Worm (Caenorhabditis elegans) whole organism, L4 larva: ENCODE data around the gene che-6.
A peak's percentile ranks its signal among the peaks of the same experiment; 100 is the strongest.

ENCODE experiments used
- F10B5.3 ChIP-seq: sonication (generic microtip); optimal IDR thresholded peaks from 2 replicates; lab custom pipeline; 2016; ENCODE audit warnings: mild to moderate bottlenecking, missing genetic modification characterization, missing compliant biosample characterization
- F49E8.2 ChIP-seq: sonication (generic microtip); optimal IDR thresholded peaks from 2 replicates; lab custom pipeline; 2016; ENCODE audit warnings: missing compliant biosample characterization, mild to moderate bottlenecking, missing genetic modification characterization, borderline replicate concordance
- Y105C5A.15 ChIP-seq: fragments of 200-800 bp; sonication (Bioruptor generic); IDR thresholded peaks from 2 replicates; pipeline ENCODE4 v1.3.6; 2022; ENCODE audit warnings: missing genetic modification characterization, missing compliant biosample characterization
- ZK546.5 ChIP-seq, 2 experiments: sonication (generic microtip); optimal IDR thresholded peaks; 2 replicates each; lab custom pipeline; 2017; ENCODE audit warnings: missing biosample characterization in 2 of 2, missing genetic modification characterization in 2 of 2
- ceh-44 ChIP-seq: fragments of 200-800 bp; sonication (Bioruptor generic); IDR thresholded peaks from 2 replicates; pipeline ENCODE4 v1.3.6; 2022; ENCODE audit warnings: missing genetic modification reagents, missing genetic modification characterization, missing compliant biosample characterization
- ceh-82 ChIP-seq: sonication (generic microtip); optimal IDR thresholded peaks from 2 replicates; lab custom pipeline; 2017; ENCODE audit warnings: missing biosample characterization, missing genetic modification characterization
- ces-1 ChIP-seq: fragments of 150-350 bp; sonication (generic microtip); optimal IDR thresholded peaks from 4 replicates; lab custom pipeline; 2014; ENCODE audit warnings: missing biosample characterization, missing genetic modification reagents, missing genetic modification characterization
- ctbp-1 ChIP-seq: fragments of 200-800 bp; sonication (Bioruptor generic); IDR thresholded peaks from 2 replicates; pipeline ENCODE4 v1.3.6; 2022; ENCODE audit warnings: missing genetic modification reagents, missing genetic modification characterization, missing compliant biosample characterization
- daf-12 ChIP-seq: fragments of 150-350 bp; optimal IDR thresholded peaks from 2 replicates; lab custom pipeline; 2014; ENCODE audit warnings: missing biosample characterization, missing genetic modification reagents, missing genetic modification characterization
- daf-16 ChIP-seq, 3 experiments: sonication (generic microtip); optimal IDR thresholded peaks; 2 replicates each; lab custom pipeline; 2016 to 2017; ENCODE audit warnings: missing genetic modification characterization in 3 of 3, missing genetic modification reagents in 3 of 3, mild to moderate bottlenecking in 2 of 3, missing compliant biosample characterization in 2 of 3, missing biosample characterization in 1 of 3, moderate library complexity in 1 of 3
- daf-8 ChIP-seq: fragments of 200-800 bp; sonication (Bioruptor generic); IDR thresholded peaks from 2 replicates; pipeline ENCODE4 v1.3.6; 2022; ENCODE audit warnings: missing genetic modification characterization, missing compliant biosample characterization
- dmd-8 ChIP-seq: fragments of 200-800 bp; sonication (Bioruptor generic); IDR thresholded peaks from 2 replicates; pipeline ENCODE4 v1.3.6; 2022; ENCODE audit warnings: missing genetic modification characterization, missing compliant biosample characterization
- dpl-1 ChIP-seq: fragments of 150-350 bp; optimal IDR thresholded peaks from 2 replicates; lab custom pipeline; 2014; ENCODE audit warnings: missing biosample characterization, missing genetic modification reagents, missing genetic modification characterization
- duxl-1 ChIP-seq: sonication (generic microtip); optimal IDR thresholded peaks from 2 replicates; lab custom pipeline; 2016; ENCODE audit warnings: mild to moderate bottlenecking, missing genetic modification characterization, moderate library complexity, missing compliant biosample characterization; ENCODE audit not compliant: poor library complexity
- dve-1 ChIP-seq: sonication (generic microtip); optimal IDR thresholded peaks from 2 replicates; lab custom pipeline; 2017; ENCODE audit warnings: antibody characterized with exemption, mild to moderate bottlenecking, missing genetic modification characterization, missing compliant biosample characterization; ENCODE audit not compliant: insufficient read depth
- egl-27 ChIP-seq: sonication (generic microtip); optimal IDR thresholded peaks from 3 replicates; lab custom pipeline; 2017; ENCODE audit warnings: missing biosample characterization, missing genetic modification reagents, missing genetic modification characterization
- egl-43 ChIP-seq: fragments of 200-800 bp; sonication (Bioruptor generic); IDR thresholded peaks from 2 replicates; pipeline ENCODE4 v1.3.6; 2022; ENCODE audit warnings: missing genetic modification reagents, missing genetic modification characterization, missing compliant biosample characterization
- gei-8 ChIP-seq: fragments of 200-800 bp; sonication (Bioruptor generic); optimal IDR thresholded peaks from 2 replicates; lab custom pipeline; 2018; ENCODE audit warnings: mild to moderate bottlenecking, missing genetic modification characterization, missing compliant biosample characterization
- hif-1 ChIP-seq, 2 experiments: sonication (generic microtip); optimal IDR thresholded peaks; 2 replicates each; lab custom pipeline; 2016 to 2017; ENCODE audit warnings: missing compliant biosample characterization in 2 of 2, missing genetic modification characterization in 2 of 2, missing genetic modification reagents in 2 of 2, missing genotype in 2 of 2, mild to moderate bottlenecking in 1 of 2
- lin-1 ChIP-seq: fragments of 200-800 bp; sonication (Bioruptor generic); IDR thresholded peaks from 2 replicates; pipeline ENCODE4 v1.3.6; 2022; ENCODE audit warnings: missing genetic modification reagents, missing genetic modification characterization, missing compliant biosample characterization
- lin-13 ChIP-seq: fragments of 150-350 bp; optimal IDR thresholded peaks from 2 replicates; lab custom pipeline; 2014; ENCODE audit warnings: missing biosample characterization, missing genetic modification reagents, missing genetic modification characterization
- lsy-2 ChIP-seq, 2 experiments: fragments of 150-350 bp in 1 of 2; sonication (generic microtip) in 1 of 2; optimal IDR thresholded peaks; 2 replicates each; lab custom pipeline; 2014 to 2017; ENCODE audit warnings: missing biosample characterization in 2 of 2, missing genetic modification characterization in 2 of 2
- madf-5 ChIP-seq, 2 experiments: fragments of 200-800 bp; sonication (Bioruptor generic); IDR thresholded peaks; 2 replicates each; pipeline ENCODE4 v1.3.6; 2022; ENCODE audit warnings: missing compliant biosample characterization in 2 of 2, missing genetic modification characterization in 2 of 2
- mdl-1 ChIP-seq, 2 experiments: fragments of 150-350 bp in 1 of 2; sonication (generic microtip) in 1 of 2; optimal IDR thresholded peaks; 2 replicates each; lab custom pipeline; 2014 to 2017; ENCODE audit warnings: missing biosample characterization in 2 of 2, missing genetic modification characterization in 2 of 2
- mdt-29 ChIP-seq: fragments of 200-800 bp; sonication (Bioruptor generic); IDR thresholded peaks from 2 replicates; pipeline ENCODE4 v1.3.6; 2022; ENCODE audit warnings: missing genetic modification reagents, missing genetic modification characterization, missing compliant biosample characterization
- mep-1 ChIP-seq: fragments of 150-350 bp; sonication (generic microtip); optimal IDR thresholded peaks from 3 replicates; lab custom pipeline; 2014; ENCODE audit warnings: missing biosample characterization, missing genetic modification characterization
- mes-2 ChIP-seq: sonication (generic microtip); optimal IDR thresholded peaks from 2 replicates; lab custom pipeline; 2016; ENCODE audit warnings: missing genotype, mild to moderate bottlenecking, missing genetic modification characterization, missing compliant biosample characterization; ENCODE audit not compliant: poor library complexity, severe bottlenecking
- mxl-2 ChIP-seq: fragments of 200-800 bp; sonication (Bioruptor generic); conservative IDR thresholded peaks from 2 replicates; pipeline ENCODE4 v1.3.6; 2022; ENCODE audit warnings: missing genetic modification reagents, missing genetic modification characterization, missing compliant biosample characterization
- mxl-3 ChIP-seq: fragments of 200-800 bp; sonication (Bioruptor generic); optimal IDR thresholded peaks from 2 replicates; lab custom pipeline; 2018; ENCODE audit warnings: mild to moderate bottlenecking, missing genetic modification characterization, missing compliant biosample characterization
- nhr-11 ChIP-seq: fragments of 150-350 bp; optimal IDR thresholded peaks from 2 replicates; lab custom pipeline; 2014; ENCODE audit warnings: missing biosample characterization, missing genetic modification characterization
- nhr-237 ChIP-seq: sonication (generic microtip); optimal IDR thresholded peaks from 2 replicates; lab custom pipeline; 2017; ENCODE audit warnings: missing biosample characterization, missing genetic modification characterization
- nhr-25 ChIP-seq: sonication (generic microtip); optimal IDR thresholded peaks from 2 replicates; lab custom pipeline; 2017; ENCODE audit warnings: missing genetic modification characterization, mild to moderate bottlenecking, missing compliant biosample characterization, antibody characterized with exemption, moderate library complexity, borderline replicate concordance; ENCODE audit not compliant: insufficient read depth
- nhr-28 ChIP-seq: fragments of 150-350 bp; optimal IDR thresholded peaks from 2 replicates; lab custom pipeline; 2014; ENCODE audit warnings: missing biosample characterization, missing genetic modification characterization
- nhr-41 ChIP-seq: fragments of 200-800 bp; sonication (Bioruptor generic); IDR thresholded peaks from 2 replicates; pipeline ENCODE4 v1.3.6; 2022; ENCODE audit warnings: missing genetic modification reagents, missing genetic modification characterization, missing compliant biosample characterization
- nhr-6 ChIP-seq: fragments of 150-350 bp; optimal IDR thresholded peaks from 2 replicates; lab custom pipeline; 2014; ENCODE audit warnings: missing biosample characterization, missing genetic modification characterization
- nhr-76 ChIP-seq: fragments of 150-350 bp; optimal IDR thresholded peaks from 2 replicates; lab custom pipeline; 2014; ENCODE audit warnings: missing biosample characterization, missing genetic modification characterization
- saeg-2 ChIP-seq: fragments of 200-800 bp; sonication (Bioruptor generic); IDR thresholded peaks from 2 replicates; pipeline ENCODE4 v1.3.6; 2022; ENCODE audit warnings: missing genetic modification reagents, missing genetic modification characterization, missing compliant biosample characterization
- skn-1 ChIP-seq: fragments of 150-350 bp; optimal IDR thresholded peaks from 2 replicates; lab custom pipeline; 2014; ENCODE audit warnings: missing biosample characterization, missing genetic modification characterization
- unc-39 ChIP-seq: sonication (generic microtip); optimal IDR thresholded peaks from 2 replicates; lab custom pipeline; 2017; ENCODE audit warnings: missing biosample characterization, missing genetic modification characterization
- unc-62 ChIP-seq, 3 experiments: fragments of 150-350 bp in 1 of 3; sonication (generic microtip); optimal IDR thresholded peaks in 2 of 3; peaks in 1 of 3; 1 replicate in 1 of 3; 2 replicates in 2 of 3; lab custom pipeline; 2014 to 2017; ENCODE audit warnings: missing biosample characterization in 3 of 3, missing genetic modification characterization in 3 of 3, missing genetic modification reagents in 3 of 3, missing genotype in 1 of 3
- zfp-2 ChIP-seq: sonication (generic microtip); optimal IDR thresholded peaks from 2 replicates; lab custom pipeline; 2016; ENCODE audit warnings: mild to moderate bottlenecking, missing genetic modification characterization, missing compliant biosample characterization
- ztf-11 ChIP-seq: fragments of 150-350 bp; optimal IDR thresholded peaks from 2 replicates; lab custom pipeline; 2014; ENCODE audit warnings: missing biosample characterization, missing genetic modification characterization

The che-6 gene

ce11 chrIV:2083146-2083545, 28.1 kb downstream of the che-6 start:
- no peak for TF ChIP-seq dmd-8
- TF ChIP-seq mep-1 (tag; lab: Kevin White, UChicago) = peak; percentile 52
- peak in 1 of 2 experiments; percentile 53 for TF ChIP-seq mdl-1 (tag; optimal IDR thresholded peaks at IDR 0.05; lab: Kevin White, UChicago)
- peak; percentile 47 for TF ChIP-seq mes-2
- no peak for TF ChIP-seq nhr-41
- no peak for TF ChIP-seq hif-1 (tag; optimal IDR thresholded peaks at IDR 0.05; lab: Kevin White, UChicago)
- no peak for TF ChIP-seq saeg-2 (GFP tag; lab: Robert Waterston, UW)
- TF ChIP-seq mxl-2 (GFP tag; lab: Robert Waterston, UW) = no peak
- peak; percentile 71 for TF ChIP-seq mxl-3 (GFP tag; lab: Kevin White, UChicago)
- peak; percentile 42 for TF ChIP-seq dve-1 (tag; lab: Kevin White, UChicago)
- no peak for TF ChIP-seq mdt-29 (GFP tag; lab: Robert Waterston, UW)
- no peak for TF ChIP-seq ctbp-1 (GFP tag; lab: Robert Waterston, UW)
- TF ChIP-seq nhr-28 = peak; percentile 82
- peak; percentile 17 for TF ChIP-seq nhr-25 (tag; lab: Kevin White, UChicago)
- TF ChIP-seq nhr-6 (tag; lab: Kevin White, UChicago) = peak; percentile 2
- TF ChIP-seq, all 104 proteins: peak for 8

- TF ChIP-seq nhr-76 = no peak
- TF ChIP-seq daf-16 (GFP tag; optimal IDR thresholded peaks at IDR 0.05; lab: Kevin White, UChicago) = no peak
- TF ChIP-seq daf-16 (tag; optimal IDR thresholded peaks at IDR 0.05; lab: Kevin White, UChicago) = peak; percentile 94
These were observed 30.9 kb downstream of the che-6 start for ce11 chrIV:2080340-2080739.

- TF ChIP-seq daf-8 (GFP tag; lab: Robert Waterston, UW) (no peak), egl-27 (tag; lab: Kevin White, UChicago) (no peak), egl-43 (GFP tag; lab: Robert Waterston, UW) (no peak), nhr-237 (tag; lab: Kevin White, UChicago) (no peak), ces-1 (GFP tag; lab: Kevin White, UChicago) (peak; percentile 66), unc-62 (GFP tag; optimal IDR thresholded peaks at IDR 0.05 in 1 of 2; lab: Kevin White, UChicago) (peak in 1 of 2 experiments; percentile 2), unc-62 (tag; optimal IDR thresholded peaks at IDR 0.05; lab: Kevin White, UChicago) (no peak), lsy-2 (tag; optimal IDR thresholded peaks at IDR 0.05; lab: Kevin White, UChicago) (peak in 1 of 2 experiments; percentile 13)
These were observed 33.9 kb downstream of the che-6 start for ce11 chrIV:2077159-2077835.

- TF ChIP-seq lin-1 (GFP tag; lab: Robert Waterston, UW) (no peak), unc-39 (tag; lab: Kevin White, UChicago) (no peak), Y105C5A.15 (GFP tag; lab: Robert Waterston, UW) (no peak), nhr-11 (tag; lab: Kevin White, UChicago) (no peak), zfp-2 (tag; lab: Kevin White, UChicago) (no peak), gei-8 (GFP tag; lab: Kevin White, UChicago) (no peak), mxl-3 (GFP tag; lab: Kevin White, UChicago) (no peak), ZK546.5 (tag; optimal IDR thresholded peaks at IDR 0.05; lab: Kevin White, UChicago) (no peak), ztf-11 (tag; lab: Kevin White, UChicago) (no peak), ceh-44 (GFP tag; lab: Robert Waterston, UW) (no peak), F10B5.3 (tag; lab: Kevin White, UChicago) (no peak), daf-12 (tag; lab: Kevin White, UChicago) (no peak), F49E8.2 (no peak), madf-5 (GFP tag; IDR thresholded peaks at IDR 0.05; lab: Robert Waterston, UW) (no peak), ceh-82 (tag; lab: Kevin White, UChicago) (no peak), lin-13 (no peak), skn-1 (no peak), duxl-1 (tag; lab: Kevin White, UChicago) (no peak), dpl-1 (GFP tag; lab: Kevin White, UChicago) (no peak)
These were observed 45.3 kb downstream of the che-6 start, which contains the start of gene arrd-26 for ce11 chrIV:2065895-2066294. TSS of gene arrd-26 (plus strand) at chrIV:2066195.
